Worm (Caenorhabditis elegans) whole organism, L4/young adult: ENCODE measurements around the gene C15C8.4.

ENCODE experiments used
- W03F9.2 ChIP-seq: fragments of 150-350 bp; optimal IDR thresholded peaks from 2 replicates; lab custom pipeline; 2014; ENCODE audit warnings: missing biosample characterization, missing genetic modification characterization
- dao-5 ChIP-seq: sonication (generic microtip); optimal IDR thresholded peaks from 2 replicates; lab custom pipeline; 2016; ENCODE audit warnings: missing genotype, missing genetic modification characterization, moderate library complexity, missing compliant biosample characterization
- him-1 ChIP-seq: sonication (generic microtip); optimal IDR thresholded peaks from 2 replicates; lab custom pipeline; 2016; ENCODE audit warnings: missing genotype, missing genetic modification reagents, missing genetic modification characterization, missing compliant biosample characterization

The C15C8.4 gene

DNA sequence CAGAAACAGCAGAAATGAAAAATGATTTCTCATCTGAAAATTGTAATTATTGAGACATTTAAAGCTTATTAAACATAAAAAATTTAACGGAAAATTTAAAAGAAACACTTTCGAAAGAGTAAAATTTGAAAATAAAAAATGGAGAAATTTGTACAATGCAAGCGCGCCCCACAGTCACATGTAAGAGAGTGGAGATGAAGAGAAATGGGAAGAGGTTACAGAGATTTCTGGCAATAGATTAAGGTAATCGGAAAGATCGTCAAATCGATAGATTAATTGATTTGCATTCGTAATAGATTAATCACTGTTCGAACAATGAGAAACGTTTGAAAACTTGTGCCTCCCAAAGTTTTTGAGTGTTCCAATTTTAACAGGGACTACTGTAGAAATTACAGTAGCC is at the start of gene C15C8.4:
TSS of gene C15C8.4 (minus strand) at position 33 of the 400 bp plus-strand sequence.
- TF ChIP-seq dao-5 (tag; lab: Kevin White, UChicago) (no peak), W03F9.2 (tag; lab: Kevin White, UChicago) (no peak)

- TF ChIP-seq him-1 (tag; lab: Kevin White, UChicago), result no peak
- no peak for TF ChIP-seq W03F9.2 (tag; lab: Kevin White, UChicago)
- no peak for TF ChIP-seq dao-5 (tag; lab: Kevin White, UChicago)
Measured at ce11 chrV:12795927-12796326, 48.7 kb upstream of the C15C8.4 start.

DNA sequence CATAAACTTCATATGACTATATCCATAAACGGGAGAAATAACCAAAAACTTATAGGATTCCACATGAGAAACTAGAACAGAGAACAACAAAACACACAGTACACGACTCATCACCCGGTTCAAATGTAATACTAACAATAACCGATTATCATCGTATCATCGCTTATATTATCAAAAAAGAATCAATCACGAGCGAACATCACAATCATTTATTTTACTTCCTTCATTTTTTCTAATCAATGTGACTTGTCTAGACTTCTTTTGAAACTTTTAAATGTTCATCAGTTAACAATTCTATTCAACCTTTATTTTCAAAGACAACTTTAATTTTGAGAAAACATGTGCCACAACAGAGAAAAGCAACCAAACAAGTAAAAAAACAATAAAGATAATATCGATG is 47.9 kb upstream of the C15C8.4 start, which contains the start of gene ugt-4:
TSS of gene ugt-4 (minus strand) at position 141 of the 400 bp plus-strand sequence.
- TF ChIP-seq dao-5 (tag; lab: Kevin White, UChicago), result no peak
- no peak for TF ChIP-seq him-1 (tag; lab: Kevin White, UChicago)
- TF ChIP-seq W03F9.2 (tag; lab: Kevin White, UChicago), result no peak

ce11 chrV:12792752-12793151 is 45.5 kb upstream of the C15C8.4 start, which contains the start of gene ugt-5:
Gene ugt-5, minus strand, starts transcription at chrV:12792965.
- TF ChIP-seq him-1 (tag; lab: Kevin White, UChicago) (no peak), dao-5 (tag; lab: Kevin White, UChicago) (no peak), W03F9.2 (tag; lab: Kevin White, UChicago) (no peak)

- TF ChIP-seq dao-5 (tag; lab: Kevin White, UChicago) (no peak), W03F9.2 (tag; lab: Kevin White, UChicago) (no peak), him-1 (tag; lab: Kevin White, UChicago) (no peak)
Measured at ce11 chrV:12790188-12790587, 42.9 kb upstream of the C15C8.4 start, which contains the start of gene srbc-43. Gene srbc-43, minus strand, starts transcription at chrV:12790518.

DNA sequence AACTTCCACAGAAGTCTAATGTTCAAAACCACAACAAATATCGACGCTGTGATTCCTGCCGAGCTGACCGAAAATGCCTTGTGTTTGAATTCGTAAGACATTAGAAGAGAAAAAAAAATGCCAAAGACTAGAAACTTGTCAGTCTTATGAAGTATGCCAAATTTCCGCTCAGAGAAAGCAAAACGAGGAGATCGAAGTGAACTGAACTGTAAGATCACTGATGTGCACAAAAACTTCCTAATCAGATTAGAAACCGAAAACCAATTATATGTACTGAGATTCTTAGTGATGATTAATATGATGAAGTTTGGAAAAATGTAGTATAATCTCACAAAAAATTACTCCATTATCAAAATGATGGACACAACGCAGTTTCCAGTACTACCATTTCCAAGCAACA is 41.2 kb upstream of the C15C8.4 start, which contains the start of gene srbc-44:
TSS of gene srbc-44 (minus strand) at position 101 of the 400 bp plus-strand sequence.
- TF ChIP-seq him-1 (tag; lab: Kevin White, UChicago) (no peak), dao-5 (tag; lab: Kevin White, UChicago) (no peak), W03F9.2 (tag; lab: Kevin White, UChicago) (no peak)

- TF ChIP-seq him-1 (tag; lab: Kevin White, UChicago) (no peak), W03F9.2 (tag; lab: Kevin White, UChicago) (no peak), dao-5 (tag; lab: Kevin White, UChicago) (no peak)
Measured at ce11 chrV:12787026-12787425, 39.8 kb upstream of the C15C8.4 start, which contains the start of gene fkb-4. Gene fkb-4, minus strand, starts transcription at chrV:12787126.

ce11 chrV:12786340-12786739 is 39.1 kb upstream of the C15C8.4 start:
- TF ChIP-seq W03F9.2 (tag; lab: Kevin White, UChicago) (no peak), him-1 (tag; lab: Kevin White, UChicago) (no peak), dao-5 (tag; lab: Kevin White, UChicago) (no peak)

ce11 chrV:12784861-12785260 is 37.6 kb upstream of the C15C8.4 start, which contains the start of gene sre-20:
Gene sre-20, minus strand, starts transcription at chrV:12784961.
- no peak for TF ChIP-seq W03F9.2 (tag; lab: Kevin White, UChicago)
- no peak for TF ChIP-seq him-1 (tag; lab: Kevin White, UChicago)
- TF ChIP-seq dao-5 (tag; lab: Kevin White, UChicago), result no peak

ce11 chrV:12780248-12780647 is 33.0 kb upstream of the C15C8.4 start:
- TF ChIP-seq dao-5 (tag; lab: Kevin White, UChicago), result peak; percentile 61
- peak; percentile 29 for TF ChIP-seq him-1 (tag; lab: Kevin White, UChicago)
- no peak for TF ChIP-seq W03F9.2 (tag; lab: Kevin White, UChicago)

DNA sequence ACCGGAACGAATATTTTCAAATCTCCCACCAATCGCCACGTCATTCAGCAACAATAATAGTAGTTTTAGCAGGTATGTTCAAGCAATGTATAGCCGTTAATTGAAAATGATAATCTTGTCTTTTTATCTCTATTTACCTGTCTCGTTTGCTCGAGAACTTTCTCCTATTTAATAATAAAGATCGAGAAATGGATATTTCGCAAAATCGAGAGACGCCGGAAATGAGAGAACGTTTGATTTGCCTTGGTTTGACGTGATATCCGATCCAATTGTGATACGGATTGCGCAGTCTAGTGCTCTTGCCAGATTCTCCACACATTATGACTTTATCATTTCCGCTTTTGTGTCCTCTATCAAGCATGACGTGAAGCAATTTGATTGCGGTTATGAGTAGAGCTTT is 26.6 kb upstream of the C15C8.4 start:
- TF ChIP-seq him-1 (tag; lab: Kevin White, UChicago) (no peak), dao-5 (tag; lab: Kevin White, UChicago) (no peak), W03F9.2 (tag; lab: Kevin White, UChicago) (no peak)

DNA sequence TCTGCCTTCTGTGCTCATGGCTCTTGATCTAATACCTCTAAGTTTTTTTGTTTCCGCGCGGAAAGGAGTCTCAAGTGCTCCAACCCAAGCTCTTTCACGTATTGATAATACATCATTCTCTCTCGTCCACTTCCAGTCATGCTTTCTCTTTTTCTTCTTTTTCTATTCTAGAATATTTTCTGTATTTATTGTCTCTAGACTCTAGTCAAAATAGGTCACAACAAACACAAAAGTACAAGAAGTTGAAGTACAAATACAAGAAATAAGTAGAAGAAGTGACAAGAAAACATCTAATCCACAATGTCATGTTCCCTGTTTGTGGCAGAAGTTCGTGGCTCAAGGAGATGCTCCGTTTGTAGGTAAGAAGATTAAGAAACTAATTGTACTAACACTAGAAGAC is 26.0 kb upstream of the C15C8.4 start, which contains the start of gene ZC455.1:
TSS of gene ZC455.1 (plus strand) at position 301 of the 400 bp plus-strand sequence.
- TF ChIP-seq W03F9.2 (tag; lab: Kevin White, UChicago) (no peak), dao-5 (tag; lab: Kevin White, UChicago) (no peak), him-1 (tag; lab: Kevin White, UChicago) (no peak)

DNA sequence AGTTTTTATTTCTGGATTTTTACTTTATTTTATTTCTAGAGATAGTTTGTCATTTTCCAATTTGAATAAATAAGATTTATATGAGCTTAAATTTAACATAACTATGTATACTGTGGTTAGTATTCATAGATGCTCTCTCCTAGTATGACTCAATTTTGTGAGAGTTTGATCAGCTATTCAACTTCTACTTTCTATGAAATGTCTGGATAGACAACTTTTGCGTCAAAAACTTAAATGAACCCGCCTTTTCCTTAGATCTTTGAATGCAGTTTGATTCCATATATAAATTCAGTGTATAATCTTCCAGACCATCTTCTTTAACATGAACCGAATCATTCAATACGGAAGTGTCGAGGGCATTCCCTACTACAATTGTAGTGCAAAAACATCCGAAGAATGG is 21.7 kb upstream of the C15C8.4 start, which contains the start of gene srt-43:
TSS of gene srt-43 (plus strand) at position 301 of the 400 bp plus-strand sequence.
- TF ChIP-seq W03F9.2 (tag; lab: Kevin White, UChicago) (no peak), him-1 (tag; lab: Kevin White, UChicago) (no peak), dao-5 (tag; lab: Kevin White, UChicago) (no peak)
